Worm (Caenorhabditis elegans): ENCODE results near the gene clec-35.

DNA sequence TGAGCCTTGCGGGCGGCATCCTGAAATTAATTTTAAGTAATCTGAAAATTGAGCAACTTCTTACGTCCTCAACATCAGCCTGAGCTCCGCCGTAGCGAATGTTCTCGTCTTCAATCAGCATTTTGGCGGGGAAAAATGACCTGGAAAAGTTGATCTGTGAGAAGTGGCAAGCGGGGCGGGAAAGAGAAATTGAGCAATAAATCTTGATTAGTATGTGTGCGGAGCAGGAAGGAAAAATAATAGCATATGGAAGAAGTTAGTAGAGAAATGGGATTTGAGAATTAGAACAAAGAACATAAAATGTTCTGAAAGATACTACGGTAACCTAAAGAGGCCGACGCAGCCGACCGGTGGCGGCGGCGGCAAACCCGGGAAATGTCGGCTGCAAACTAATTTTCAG lies 18.9 kb downstream of the clec-35 start, which contains the start of gene tni-3:
- TF ChIP-seq med-1 (GFP tag; optimal IDR thresholded peaks at IDR 0.05; ENCODE audit: insufficient read depth), result no peak
- no peak for TF ChIP-seq ztf-23 (GFP tag; IDR thresholded peaks at IDR 0.05)
- no peak for TF ChIP-seq T22C8.4 (GFP tag; IDR thresholded peaks at IDR 0.05)
- no peak for TF ChIP-seq klf-2 (GFP tag; conservative IDR thresholded peaks at IDR 0.05)
- no peak for TF ChIP-seq ztf-29 (GFP tag; IDR thresholded peaks at IDR 0.05)
- TF ChIP-seq tab-1 (GFP tag; IDR thresholded peaks at IDR 0.05), result no peak
- TF ChIP-seq ref-1 (GFP tag; conservative IDR thresholded peaks at IDR 0.05), result no peak
